Worm (Caenorhabditis elegans) whole organism, L3 larva: ENCODE data around the gene glb-6.
A peak's percentile ranks its signal among the peaks of the same experiment; 100 is the strongest.

Source experiments
- R02D3.7 ChIP-seq: fragments of 150-350 bp; optimal IDR thresholded peaks from 2 replicates; lab custom pipeline; 2014; ENCODE audit warnings: missing biosample characterization, missing genetic modification characterization
- ZK546.5 ChIP-seq: sonication (generic microtip); optimal IDR thresholded peaks from 2 replicates; lab custom pipeline; 2017; ENCODE audit warnings: missing biosample characterization, missing genetic modification characterization
- ama-1 ChIP-seq: fragments of 150-350 bp; optimal IDR thresholded peaks from 2 replicates; lab custom pipeline; 2018
- ceh-16 ChIP-seq: sonication (generic microtip); optimal IDR thresholded peaks from 2 replicates; lab custom pipeline; 2017; ENCODE audit warnings: missing biosample characterization, missing genetic modification characterization
- ceh-9 ChIP-seq: sonication (generic microtip); optimal IDR thresholded peaks from 2 replicates; lab custom pipeline; 2018; ENCODE audit warnings: missing biosample characterization, missing genetic modification characterization
- daf-12 ChIP-seq: fragments of 150-350 bp; optimal IDR thresholded peaks from 2 replicates; lab custom pipeline; 2014; ENCODE audit warnings: missing biosample characterization, missing genetic modification reagents, missing genetic modification characterization
- egl-27 ChIP-seq: sonication (generic microtip); optimal IDR thresholded peaks from 4 replicates; lab custom pipeline; 2017; ENCODE audit warnings: missing biosample characterization, missing genetic modification reagents, missing genetic modification characterization
- egl-5 ChIP-seq: fragments of 150-350 bp; optimal IDR thresholded peaks from 2 replicates; lab custom pipeline; 2017; ENCODE audit warnings: missing biosample characterization, missing genetic modification reagents, missing genetic modification characterization, inconsistent platforms
- elt-2 ChIP-seq: sonication (generic microtip); optimal IDR thresholded peaks from 2 replicates; lab custom pipeline; 2016; ENCODE audit warnings: missing genetic modification reagents, mild to moderate bottlenecking, missing genetic modification characterization, missing compliant biosample characterization
- elt-3 ChIP-seq, 3 experiments: fragments of 150-350 bp in 1 of 3; sonication (generic microtip) in 2 of 3; optimal IDR thresholded peaks; 2 replicates in 2 of 3; 4 replicates in 1 of 3; lab custom pipeline; 2014 to 2017; ENCODE audit warnings: missing biosample characterization in 3 of 3, missing genetic modification characterization in 3 of 3
- fkh-10 ChIP-seq: sonication (generic microtip); optimal IDR thresholded peaks from 2 replicates; lab custom pipeline; 2017; ENCODE audit warnings: missing biosample characterization, missing genetic modification reagents, missing genetic modification characterization
- fkh-2 ChIP-seq: fragments of 150-350 bp; optimal IDR thresholded peaks from 2 replicates; lab custom pipeline; 2014; ENCODE audit warnings: missing biosample characterization, missing genetic modification reagents, missing genetic modification characterization
- fos-1 ChIP-seq: fragments of 150-350 bp; optimal IDR thresholded peaks from 2 replicates; lab custom pipeline; 2014; ENCODE audit warnings: missing biosample characterization, missing genetic modification characterization
- hmg-11 ChIP-seq: sonication (generic microtip); optimal IDR thresholded peaks from 2 replicates; lab custom pipeline; 2016; ENCODE audit warnings: missing genetic modification characterization, missing compliant biosample characterization
- jun-1 ChIP-seq: fragments of 150-350 bp; optimal IDR thresholded peaks from 2 replicates; lab custom pipeline; 2014; ENCODE audit warnings: missing biosample characterization, missing genetic modification reagents, missing genetic modification characterization
- lin-15B ChIP-seq: fragments of 150-350 bp; optimal IDR thresholded peaks from 2 replicates; lab custom pipeline; 2014; ENCODE audit warnings: missing biosample characterization, missing genetic modification characterization
- lin-39 ChIP-seq: fragments of 150-350 bp; optimal IDR thresholded peaks from 2 replicates; lab custom pipeline; 2018; ENCODE audit warnings: missing biosample characterization, missing genetic modification reagents, missing genetic modification characterization
- mdl-1 ChIP-seq: fragments of 150-350 bp; optimal IDR thresholded peaks from 2 replicates; lab custom pipeline; 2014; ENCODE audit warnings: missing biosample characterization, missing genetic modification characterization
- mml-1 ChIP-seq: fragments of 150-350 bp; sonication (generic microtip); optimal IDR thresholded peaks from 3 replicates; lab custom pipeline; 2014; ENCODE audit warnings: missing biosample characterization, missing genetic modification characterization
- nfya-1 ChIP-seq: sonication (generic microtip); optimal IDR thresholded peaks from 2 replicates; lab custom pipeline; 2017; ENCODE audit warnings: missing genetic modification characterization, mild to moderate bottlenecking, missing compliant biosample characterization, antibody characterized with exemption, moderate library complexity; ENCODE audit not compliant: insufficient read depth
- nhr-11 ChIP-seq: fragments of 150-350 bp; optimal IDR thresholded peaks from 2 replicates; lab custom pipeline; 2014; ENCODE audit warnings: missing biosample characterization, missing genetic modification characterization
- nhr-12 ChIP-seq: fragments of 150-350 bp; optimal IDR thresholded peaks from 2 replicates; lab custom pipeline; 2014; ENCODE audit warnings: missing biosample characterization, missing genetic modification characterization
- nhr-23 ChIP-seq: fragments of 150-350 bp; optimal IDR thresholded peaks from 2 replicates; lab custom pipeline; 2014; ENCODE audit warnings: missing biosample characterization, missing genetic modification reagents, missing genetic modification characterization
- nhr-237 ChIP-seq: fragments of 150-350 bp; optimal IDR thresholded peaks from 2 replicates; lab custom pipeline; 2014; ENCODE audit warnings: missing biosample characterization, missing genetic modification characterization
- nhr-25 ChIP-seq: sonication (generic microtip); optimal IDR thresholded peaks from 2 replicates; lab custom pipeline; 2017; ENCODE audit warnings: missing biosample characterization, missing genetic modification characterization
- nhr-28 ChIP-seq: fragments of 150-350 bp; optimal IDR thresholded peaks from 2 replicates; lab custom pipeline; 2014; ENCODE audit warnings: missing biosample characterization, missing genetic modification characterization
- nhr-43 ChIP-seq: sonication (generic microtip); optimal IDR thresholded peaks from 2 replicates; lab custom pipeline; 2016; ENCODE audit warnings: mild to moderate bottlenecking, missing genetic modification characterization, missing compliant biosample characterization; ENCODE audit not compliant: poor library complexity, severe bottlenecking
- nhr-67 ChIP-seq: fragments of 150-350 bp; optimal IDR thresholded peaks from 2 replicates; lab custom pipeline; 2014; ENCODE audit warnings: missing biosample characterization, missing genetic modification characterization
- nhr-76 ChIP-seq: fragments of 150-350 bp; sonication (generic microtip); optimal IDR thresholded peaks from 5 replicates; lab custom pipeline; 2014; ENCODE audit warnings: missing biosample characterization, missing genetic modification characterization
- nhr-77 ChIP-seq: fragments of 150-350 bp; optimal IDR thresholded peaks from 2 replicates; lab custom pipeline; 2014; ENCODE audit warnings: missing biosample characterization, missing genetic modification characterization
- pha-4 ChIP-seq: fragments of 150-350 bp; optimal IDR thresholded peaks from 2 replicates; lab custom pipeline; 2014; ENCODE audit warnings: missing biosample characterization, missing genetic modification reagents, missing genetic modification characterization
- pqm-1 ChIP-seq: fragments of 150-350 bp; optimal IDR thresholded peaks from 2 replicates; lab custom pipeline; 2017; ENCODE audit warnings: missing biosample characterization, missing genetic modification characterization, inconsistent platforms
- sea-2 ChIP-seq: fragments of 150-350 bp; sonication (generic microtip); optimal IDR thresholded peaks from 4 replicates; lab custom pipeline; 2014; ENCODE audit warnings: missing biosample characterization, missing genetic modification reagents, missing genetic modification characterization
- skn-1 ChIP-seq: fragments of 150-350 bp; optimal IDR thresholded peaks from 2 replicates; lab custom pipeline; 2014; ENCODE audit warnings: missing biosample characterization, missing genetic modification characterization
- snpc-4 ChIP-seq: fragments of 150-350 bp; optimal IDR thresholded peaks from 2 replicates; lab custom pipeline; 2014; ENCODE audit warnings: missing biosample characterization, missing genetic modification characterization
- tbx-2 ChIP-seq: sonication (generic microtip); optimal IDR thresholded peaks from 2 replicates; lab custom pipeline; 2016; ENCODE audit warnings: mild to moderate bottlenecking, missing genetic modification characterization, missing compliant biosample characterization
- unc-39 ChIP-seq: sonication (generic microtip); optimal IDR thresholded peaks from 4 replicates; lab custom pipeline; 2017; ENCODE audit warnings: missing biosample characterization, missing genetic modification characterization
- unc-62 ChIP-seq: fragments of 150-350 bp; sonication (generic microtip); optimal IDR thresholded peaks from 4 replicates; lab custom pipeline; 2014; ENCODE audit warnings: missing biosample characterization, missing genetic modification reagents, missing genetic modification characterization
- zag-1 ChIP-seq: fragments of 150-350 bp; optimal IDR thresholded peaks from 2 replicates; lab custom pipeline; 2014; ENCODE audit warnings: missing biosample characterization, missing genetic modification characterization
- ztf-11 ChIP-seq: fragments of 150-350 bp; optimal IDR thresholded peaks from 2 replicates; lab custom pipeline; 2014; ENCODE audit warnings: missing biosample characterization, missing genetic modification characterization
- ztf-4 ChIP-seq: fragments of 150-350 bp; optimal IDR thresholded peaks from 2 replicates; lab custom pipeline; 2014; ENCODE audit warnings: missing biosample characterization, missing genetic modification characterization

Gene glb-6

ce11 chrV:5584293-5584776, 14.0 kb upstream of the glb-6 start, which contains the start of gene pas-6 (continued):
- TF ChIP-seq egl-27 (tag; lab: Kevin White, UChicago) (no peak), daf-12 (tag; lab: Kevin White, UChicago) (no peak), ceh-16 (tag; lab: Kevin White, UChicago) (no peak), tbx-2 (tag; lab: Kevin White, UChicago) (no peak), nhr-237 (tag; lab: Kevin White, UChicago) (no peak), unc-62 (no peak), ztf-11 (tag; lab: Kevin White, UChicago) (no peak), snpc-4 (tag; lab: Kevin White, UChicago) (peak; percentile 15), unc-39 (tag; lab: Kevin White, UChicago) (no peak), nhr-28 (tag; lab: Kevin White, UChicago) (no peak), ceh-9 (tag; lab: Kevin White, UChicago) (no peak)

- TF ChIP-seq elt-2 (tag; lab: Kevin White, UChicago) (no peak), unc-39 (tag; lab: Kevin White, UChicago) (no peak), elt-3 (tag; optimal IDR thresholded peaks at IDR 0.05; lab: Kevin White, UChicago) (no peak), mml-1 (tag; lab: Kevin White, UChicago) (no peak), mdl-1 (tag; lab: Kevin White, UChicago) (no peak), ama-1 (lab: Kevin White, UChicago) (peak; percentile 46), lin-39 (peak; percentile 71), ZK546.5 (no peak), nfya-1 (tag; lab: Kevin White, UChicago) (peak; percentile 9), lin-15B (tag; lab: Kevin White, UChicago) (no peak)
These were observed 12.5 kb upstream of the glb-6 start for ce11 chrV:5582860-5583259.

ce11 chrV:5582308-5582707, 12.0 kb upstream of the glb-6 start:
- TF ChIP-seq nfya-1 (tag; lab: Kevin White, UChicago), result peak; percentile 48
- no peak for TF ChIP-seq nhr-76 (tag; lab: Kevin White, UChicago)
- no peak for TF ChIP-seq R02D3.7 (tag; lab: Kevin White, UChicago)
- no peak for TF ChIP-seq pqm-1 (tag; lab: Kevin White, UChicago)
- peak; percentile 16 for TF ChIP-seq hmg-11

- TF ChIP-seq nhr-77 (tag; lab: Kevin White, UChicago), result no peak
- no peak for TF ChIP-seq lin-39
- no peak for TF ChIP-seq nhr-25 (tag; lab: Kevin White, UChicago)
- TF ChIP-seq nhr-12, result no peak
- no peak for TF ChIP-seq mdl-1 (tag; lab: Kevin White, UChicago)
- TF ChIP-seq fos-1 (tag; lab: Kevin White, UChicago), result no peak
- TF ChIP-seq nhr-67 (tag; lab: Kevin White, UChicago), result no peak
- TF ChIP-seq jun-1, result no peak
- no peak for TF ChIP-seq tbx-2 (tag; lab: Kevin White, UChicago)
- no peak for TF ChIP-seq nhr-23
- TF ChIP-seq snpc-4 (tag; lab: Kevin White, UChicago), result no peak
- TF ChIP-seq mml-1 (tag; lab: Kevin White, UChicago), result no peak
- TF ChIP-seq nhr-28 (tag; lab: Kevin White, UChicago), result no peak
- TF ChIP-seq nfya-1 (tag; lab: Kevin White, UChicago), result no peak
- no peak for TF ChIP-seq hmg-11
- no peak for TF ChIP-seq lin-15B (tag; lab: Kevin White, UChicago)
These were observed 11.0 kb upstream of the glb-6 start, which contains the start of gene klc-2 for ce11 chrV:5581312-5581711. klc-2 (minus strand) TSS chrV:5581412.

ce11 chrV:5580517-5580916, 10.2 kb upstream of the glb-6 start:
- TF ChIP-seq egl-5 (tag; lab: Kevin White, UChicago) (no peak), zag-1 (tag; lab: Kevin White, UChicago) (no peak), nhr-28 (tag; lab: Kevin White, UChicago) (no peak), fos-1 (tag; lab: Kevin White, UChicago) (no peak), elt-2 (tag; lab: Kevin White, UChicago) (peak; percentile 30), ztf-11 (tag; lab: Kevin White, UChicago) (no peak), hmg-11 (peak; percentile 84), mml-1 (tag; lab: Kevin White, UChicago) (no peak), nhr-23 (peak; percentile 47), fkh-2 (tag; lab: Kevin White, UChicago) (no peak), nhr-77 (tag; lab: Kevin White, UChicago) (no peak), tbx-2 (tag; lab: Kevin White, UChicago) (no peak), nhr-43 (tag; lab: Kevin White, UChicago) (peak; percentile 30), ZK546.5 (no peak), nhr-237 (tag; lab: Kevin White, UChicago) (no peak), ztf-4 (tag; lab: Kevin White, UChicago) (no peak), unc-39 (tag; lab: Kevin White, UChicago) (no peak), R02D3.7 (tag; lab: Kevin White, UChicago) (no peak), sea-2 (GFP tag; lab: Kevin White, UChicago) (no peak), egl-27 (tag; lab: Kevin White, UChicago) (no peak), nhr-11 (tag; lab: Kevin White, UChicago) (peak; percentile 19), ceh-9 (tag; lab: Kevin White, UChicago) (no peak), pqm-1 (tag; lab: Kevin White, UChicago) (no peak), daf-12 (tag; lab: Kevin White, UChicago) (no peak), elt-3 (tag; optimal IDR thresholded peaks at IDR 0.05; lab: Kevin White, UChicago) (no peak), pha-4 (tag; lab: Kevin White, UChicago) (peak; percentile 50), fkh-10 (GFP tag; lab: Kevin White, UChicago) (no peak), lin-15B (tag; lab: Kevin White, UChicago) (peak; percentile 37), skn-1 (tag; lab: Kevin White, UChicago) (no peak)
